Worm (Caenorhabditis elegans) whole organism, young adult: Measurements from ENCODE around the gene W03D2.9.

ENCODE experiments used
- B0035.1 ChIP-seq: sonication (generic microtip); optimal IDR thresholded peaks from 2 replicates; lab custom pipeline; 2016; ENCODE audit warnings: missing genetic modification characterization, mild to moderate bottlenecking, missing compliant biosample characterization, missing genotype, missing genetic modification reagents
- F10E7.11 ChIP-seq: sonication (generic microtip); optimal IDR thresholded peaks from 2 replicates; lab custom pipeline; 2017; ENCODE audit warnings: mild to moderate bottlenecking, missing genetic modification characterization, moderate library complexity, missing compliant biosample characterization
- F23B12.7 ChIP-seq: sonication (generic microtip); optimal IDR thresholded peaks from 2 replicates; lab custom pipeline; 2017; ENCODE audit warnings: missing genetic modification characterization, mild to moderate bottlenecking, missing compliant biosample characterization, antibody characterized with exemption, moderate library complexity; ENCODE audit not compliant: insufficient read depth
- F39B2.1 ChIP-seq: fragments of 200-800 bp; sonication (Bioruptor generic); IDR thresholded peaks from 2 replicates; pipeline ENCODE4 v1.3.6; 2022; ENCODE audit warnings: missing genetic modification reagents, missing genetic modification characterization, missing compliant biosample characterization
- F52B5.7 ChIP-seq: sonication (generic microtip); optimal IDR thresholded peaks from 2 replicates; lab custom pipeline; 2016; ENCODE audit warnings: mild to moderate bottlenecking, missing genetic modification characterization, missing compliant biosample characterization
- F55B11.4 ChIP-seq: sonication (generic microtip); optimal IDR thresholded peaks from 2 replicates; lab custom pipeline; 2016; ENCODE audit warnings: missing compliant biosample characterization, missing genetic modification characterization, borderline replicate concordance; ENCODE audit not compliant: insufficient read depth
- F57C9.4 ChIP-seq: sonication (generic microtip); optimal IDR thresholded peaks from 2 replicates; lab custom pipeline; 2017; ENCODE audit warnings: mild to moderate bottlenecking, missing genetic modification characterization, missing compliant biosample characterization
- K11D2.4 ChIP-seq: fragments of 200-800 bp; sonication (Bioruptor generic); IDR thresholded peaks from 2 replicates; pipeline ENCODE4 v1.3.6; 2022; ENCODE audit warnings: missing genetic modification reagents, missing genetic modification characterization, missing compliant biosample characterization
- ama-1 ChIP-seq, 3 experiments: fragments of 150-350 bp in 1 of 3; sonication (generic microtip) in 2 of 3; optimal IDR thresholded peaks; 2 replicates each; lab custom pipeline; 2014 to 2018; ENCODE audit warnings: missing biosample characterization in 2 of 3, missing genetic modification characterization in 2 of 3, missing genetic modification reagents in 2 of 3
- atf-7 ChIP-seq: sonication (generic microtip); optimal IDR thresholded peaks from 2 replicates; lab custom pipeline; 2017; ENCODE audit warnings: mild to moderate bottlenecking, missing genetic modification characterization, missing compliant biosample characterization
- attf-5 ChIP-seq: fragments of 200-800 bp; sonication (Bioruptor generic); optimal IDR thresholded peaks from 2 replicates; lab custom pipeline; 2018; ENCODE audit warnings: mild to moderate bottlenecking, missing genetic modification characterization, missing compliant biosample characterization
- bed-2 ChIP-seq: fragments of 200-800 bp; sonication (Bioruptor generic); IDR thresholded peaks from 2 replicates; pipeline ENCODE4 v1.3.6; 2022; ENCODE audit warnings: missing genetic modification reagents, missing genetic modification characterization, missing compliant biosample characterization
- cebp-1 ChIP-seq, 2 experiments: fragments of 200-800 bp in 1 of 2; sonication (Bioruptor generic) in 1 of 2; sonication (generic microtip) in 1 of 2; IDR thresholded peaks in 1 of 2; optimal IDR thresholded peaks in 1 of 2; 2 replicates each; pipeline versions ENCODE4 v1.3.6 to Lab custom; 2017 to 2022; ENCODE audit warnings: missing compliant biosample characterization in 2 of 2, missing genetic modification characterization in 2 of 2, mild to moderate bottlenecking in 1 of 2, missing genetic modification reagents in 1 of 2, moderate library complexity in 1 of 2
- cebp-2 ChIP-seq: fragments of 200-800 bp; sonication (Bioruptor generic); IDR thresholded peaks from 2 replicates; pipeline ENCODE4 v1.3.6; 2022; ENCODE audit warnings: missing genetic modification characterization, missing compliant biosample characterization
- ceh-100 ChIP-seq: fragments of 200-800 bp; sonication (Bioruptor generic); IDR thresholded peaks from 2 replicates; pipeline ENCODE4 v1.3.6; 2022; ENCODE audit warnings: missing genetic modification reagents, missing genetic modification characterization, missing compliant biosample characterization
- ceh-58 ChIP-seq: fragments of 200-800 bp; sonication (Bioruptor generic); IDR thresholded peaks from 2 replicates; pipeline ENCODE4 v1.3.6; 2022; ENCODE audit warnings: missing genetic modification characterization, missing compliant biosample characterization
- ceh-79 ChIP-seq: sonication (generic microtip); optimal IDR thresholded peaks from 2 replicates; lab custom pipeline; 2017; ENCODE audit warnings: mild to moderate bottlenecking, missing genetic modification characterization, missing compliant biosample characterization
- die-1 ChIP-seq: sonication (generic microtip); optimal IDR thresholded peaks from 2 replicates; lab custom pipeline; 2016; ENCODE audit warnings: missing genotype, mild to moderate bottlenecking, missing genetic modification characterization, missing compliant biosample characterization
- dox-1 ChIP-seq: fragments of 200-800 bp; sonication (Bioruptor generic); IDR thresholded peaks from 2 replicates; pipeline ENCODE4 v1.3.6; 2022; ENCODE audit warnings: missing genetic modification reagents, missing genetic modification characterization, missing compliant biosample characterization
- egl-18 ChIP-seq: fragments of 200-800 bp; sonication (Bioruptor generic); IDR thresholded peaks from 2 replicates; pipeline ENCODE4 v1.3.6; 2022; ENCODE audit warnings: missing genetic modification reagents, missing genetic modification characterization, missing compliant biosample characterization
- egl-44 ChIP-seq: fragments of 200-800 bp; sonication (Bioruptor generic); IDR thresholded peaks from 2 replicates; pipeline ENCODE4 v1.3.6; 2022; ENCODE audit warnings: missing genetic modification reagents, missing genetic modification characterization, missing compliant biosample characterization
- hmg-1.2 ChIP-seq: fragments of 200-800 bp; sonication (Bioruptor generic); IDR thresholded peaks from 2 replicates; pipeline ENCODE4 v1.3.6; 2022; ENCODE audit warnings: missing genetic modification reagents, missing genetic modification characterization, missing compliant biosample characterization
- hsf-1 ChIP-seq: fragments of 200-800 bp; sonication (Bioruptor generic); IDR thresholded peaks from 2 replicates; pipeline ENCODE4 v1.3.6; 2022; ENCODE audit warnings: missing genetic modification reagents, missing genetic modification characterization, missing compliant biosample characterization
- let-607 ChIP-seq, 2 experiments: fragments of 200-800 bp in 1 of 2; sonication (Bioruptor generic) in 1 of 2; sonication (generic microtip) in 1 of 2; optimal IDR thresholded peaks; 2 replicates each; lab custom pipeline; 2016 to 2018; ENCODE audit warnings: mild to moderate bottlenecking in 2 of 2, missing compliant biosample characterization in 2 of 2, missing genetic modification characterization in 2 of 2, moderate library complexity in 2 of 2, missing genotype in 1 of 2
- lin-40 ChIP-seq: sonication (generic microtip); optimal IDR thresholded peaks from 2 replicates; lab custom pipeline; 2016; ENCODE audit warnings: missing genetic modification characterization, mild to moderate bottlenecking, missing compliant biosample characterization, missing genotype, missing genetic modification reagents
- lin-54 ChIP-seq: fragments of 200-800 bp; sonication (Bioruptor generic); optimal IDR thresholded peaks from 2 replicates; lab custom pipeline; 2018; ENCODE audit warnings: mild to moderate bottlenecking, missing genetic modification characterization, missing compliant biosample characterization
- lsy-27 ChIP-seq: sonication (generic microtip); optimal IDR thresholded peaks from 2 replicates; lab custom pipeline; 2017; ENCODE audit warnings: missing genetic modification characterization, mild to moderate bottlenecking, missing compliant biosample characterization, antibody characterized with exemption, missing genotype, borderline replicate concordance; ENCODE audit not compliant: insufficient read depth
- madf-10 ChIP-seq: sonication (generic microtip); optimal IDR thresholded peaks from 2 replicates; lab custom pipeline; 2016; ENCODE audit warnings: mild to moderate bottlenecking, missing genetic modification characterization, missing compliant biosample characterization
- madf-3 ChIP-seq: fragments of 200-800 bp; sonication (Bioruptor generic); IDR thresholded peaks from 2 replicates; pipeline ENCODE4 v1.3.6; 2022; ENCODE audit warnings: missing genetic modification reagents, missing genetic modification characterization, missing compliant biosample characterization
- madf-6 ChIP-seq: fragments of 200-800 bp; sonication (Bioruptor generic); IDR thresholded peaks from 2 replicates; pipeline ENCODE4 v1.3.6; 2022; ENCODE audit warnings: missing genetic modification reagents, missing genetic modification characterization, missing compliant biosample characterization
- nfya-1 ChIP-seq: sonication (generic microtip); optimal IDR thresholded peaks from 2 replicates; lab custom pipeline; 2017; ENCODE audit warnings: antibody characterized with exemption, missing compliant biosample characterization, missing genetic modification characterization, borderline replicate concordance; ENCODE audit not compliant: insufficient read depth
- nfya-2 ChIP-seq: fragments of 200-800 bp; sonication (Bioruptor generic); IDR thresholded peaks from 2 replicates; pipeline ENCODE4 v1.3.6; 2022; ENCODE audit warnings: missing genetic modification reagents, missing genetic modification characterization, missing compliant biosample characterization
- nfyb-1 ChIP-seq: fragments of 200-800 bp; sonication (Bioruptor generic); IDR thresholded peaks from 2 replicates; pipeline ENCODE4 v1.3.6; 2022; ENCODE audit warnings: missing genetic modification reagents, missing genetic modification characterization, missing compliant biosample characterization
- nhr-27 ChIP-seq: fragments of 200-800 bp; sonication (Bioruptor generic); optimal IDR thresholded peaks from 2 replicates; lab custom pipeline; 2018; ENCODE audit warnings: mild to moderate bottlenecking, missing genetic modification characterization, moderate library complexity, missing compliant biosample characterization
- nhr-90 ChIP-seq: sonication (generic microtip); optimal IDR thresholded peaks from 2 replicates; lab custom pipeline; 2016; ENCODE audit warnings: missing genotype, mild to moderate bottlenecking, missing genetic modification characterization, missing compliant biosample characterization
- rec-8 ChIP-seq, 2 experiments: sonication (generic microtip); optimal IDR thresholded peaks; 2 replicates each; lab custom pipeline; 2016; ENCODE audit warnings: mild to moderate bottlenecking in 2 of 2, missing genetic modification characterization in 2 of 2, missing genetic modification reagents in 2 of 2, missing genotype in 2 of 2, missing biosample characterization in 1 of 2, missing compliant biosample characterization in 1 of 2, moderate library complexity in 1 of 2
- repo-1 ChIP-seq: sonication (generic microtip); optimal IDR thresholded peaks from 2 replicates; lab custom pipeline; 2017; ENCODE audit warnings: mild to moderate bottlenecking, missing genetic modification characterization, missing compliant biosample characterization
- snpc-4 ChIP-seq, 5 experiments: fragments of 150-350 bp in 1 of 5; sonication (generic microtip) in 4 of 5; optimal IDR thresholded peaks; 2 replicates each; lab custom pipeline; 2014 to 2018; ENCODE audit warnings: missing genetic modification characterization in 5 of 5, missing biosample characterization in 3 of 5, antibody characterized with exemption in 2 of 5, mild to moderate bottlenecking in 2 of 5, missing compliant biosample characterization in 2 of 5, missing genotype in 2 of 5, moderate library complexity in 2 of 5, missing genetic modification reagents in 1 of 5
- tlf-1 ChIP-seq: fragments of 200-800 bp; sonication (Bioruptor generic); optimal IDR thresholded peaks from 2 replicates; lab custom pipeline; 2018; ENCODE audit warnings: mild to moderate bottlenecking, missing genetic modification characterization, missing compliant biosample characterization
- unc-62 ChIP-seq: fragments of 150-350 bp; optimal IDR thresholded peaks from 2 replicates; lab custom pipeline; 2014; ENCODE audit warnings: missing biosample characterization, missing genetic modification reagents, missing genetic modification characterization
- zfh-2 ChIP-seq: fragments of 200-800 bp; sonication (Bioruptor generic); conservative IDR thresholded peaks from 2 replicates; pipeline ENCODE4 v1.3.6; 2022; ENCODE audit warnings: missing genetic modification reagents, missing genetic modification characterization, missing compliant biosample characterization
- ztf-22 ChIP-seq: fragments of 200-800 bp; sonication (Bioruptor generic); optimal IDR thresholded peaks from 2 replicates; lab custom pipeline; 2018; ENCODE audit warnings: mild to moderate bottlenecking, missing genetic modification characterization, moderate library complexity, missing compliant biosample characterization
- ztf-28 ChIP-seq: fragments of 200-800 bp; sonication (Bioruptor generic); IDR thresholded peaks from 2 replicates; pipeline ENCODE4 v1.3.6; 2022; ENCODE audit warnings: missing genetic modification reagents, missing genetic modification characterization, missing compliant biosample characterization
- ztf-3 ChIP-seq: fragments of 200-800 bp; sonication (Bioruptor generic); optimal IDR thresholded peaks from 2 replicates; lab custom pipeline; 2018; ENCODE audit warnings: mild to moderate bottlenecking, missing genetic modification characterization, missing compliant biosample characterization

The W03D2.9 gene

DNA sequence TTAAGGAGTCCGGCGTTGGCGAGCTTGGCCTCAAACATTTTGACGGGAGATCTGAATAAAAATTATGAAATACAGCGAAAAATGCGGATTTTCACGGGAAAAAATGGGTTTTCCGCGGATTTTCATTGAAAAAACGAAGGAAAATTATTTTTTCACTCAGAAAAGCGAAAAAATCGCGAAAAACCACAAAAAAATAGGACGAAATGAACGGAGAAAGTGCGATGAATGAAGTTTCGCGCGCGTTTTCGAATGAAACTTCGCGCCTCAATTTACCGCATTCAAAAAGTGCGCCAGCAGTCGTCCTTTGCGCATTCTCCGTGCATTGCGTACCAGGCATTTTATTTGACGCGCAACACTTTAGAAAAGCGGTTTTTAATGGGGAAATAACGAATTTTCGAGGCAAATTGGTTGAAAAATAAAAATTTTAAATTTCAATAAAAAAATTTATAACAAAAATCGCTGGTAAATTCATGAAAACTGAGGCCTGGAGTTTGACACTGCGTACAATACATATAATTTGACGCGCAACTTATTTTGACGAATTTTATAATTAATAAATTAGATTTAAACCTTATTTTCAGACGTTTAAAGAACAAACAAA lies 25.0 kb downstream of the W03D2.9 start, which contains the start of gene pcn-1 (continued):
- peak; percentile 79 for TF ChIP-seq cebp-1 (GFP tag; IDR thresholded peaks at IDR 0.05; lab: Robert Waterston, UW)
- TF ChIP-seq cebp-1 (tag; optimal IDR thresholded peaks at IDR 0.05; lab: Kevin White, UChicago): peak; percentile 93
- TF ChIP-seq egl-44 (GFP tag; lab: Robert Waterston, UW): 0 out of 2 replicates have a peak, but pooled peaks have one; percentile 37
- peak; percentile 82 for TF ChIP-seq ceh-100 (GFP tag; lab: Robert Waterston, UW)
- peak; percentile 41 for TF ChIP-seq ceh-79 (tag; lab: Kevin White, UChicago)
- peak; percentile 75; the same call in 1 of the 2 replicates for TF ChIP-seq zfh-2 (GFP tag; lab: Robert Waterston, UW)
- peak; percentile 85 for TF ChIP-seq B0035.1 (tag; lab: Kevin White, UChicago)
- TF ChIP-seq atf-7 (tag; lab: Kevin White, UChicago): peak; percentile 91
- peak; percentile 80 for TF ChIP-seq egl-18 (GFP tag; lab: Robert Waterston, UW)
- TF ChIP-seq nfyb-1: peak; percentile 96
- peak in 1 of 2 experiments; percentile 9 for TF ChIP-seq rec-8 (tag; optimal IDR thresholded peaks at IDR 0.05; lab: Kevin White, UChicago)
- TF ChIP-seq attf-5 (GFP tag; lab: Kevin White, UChicago): peak; percentile 97
- TF ChIP-seq hsf-1 (GFP tag; lab: Robert Waterston, UW): peak; percentile 91
- TF ChIP-seq cebp-2 (GFP tag; lab: Robert Waterston, UW): no peak
- TF ChIP-seq nhr-27 (tag; lab: Kevin White, UChicago): peak; percentile 2
- no peak for TF ChIP-seq nfya-1 (tag; lab: Kevin White, UChicago)
- peak; percentile 89; the same call in 1 of the 2 replicates for TF ChIP-seq ztf-28 (GFP tag; lab: Robert Waterston, UW)
- TF ChIP-seq dox-1: peak; percentile 98
- TF ChIP-seq snpc-4 (GFP tag; optimal IDR thresholded peaks at IDR 0.05; lab: Kevin White, UChicago): peak; percentile 54
- TF ChIP-seq snpc-4 (tag; optimal IDR thresholded peaks at IDR 0.05; lab: Kevin White, UChicago): peak; percentile 38 to 89 (median 78)
- TF ChIP-seq F10E7.11 (tag; lab: Kevin White, UChicago): peak; percentile 62
- no peak for TF ChIP-seq die-1
- peak; percentile 89 for TF ChIP-seq F57C9.4 (tag; lab: Kevin White, UChicago)
- TF ChIP-seq ama-1 (optimal IDR thresholded peaks at IDR 0.05; lab: Kevin White, UChicago): no peak
- TF ChIP-seq ama-1 (GFP tag; optimal IDR thresholded peaks at IDR 0.05; lab: Kevin White, UChicago): peak in 1 of 2 experiments; percentile 23
- no peak for TF ChIP-seq unc-62 (GFP tag; lab: Kevin White, UChicago)
- TF ChIP-seq F55B11.4 (tag; lab: Kevin White, UChicago): no peak
- TF ChIP-seq let-607 (tag; optimal IDR thresholded peaks at IDR 0.05; lab: Kevin White, UChicago): peak; percentile 76 to 86
- TF ChIP-seq bed-2: peak; percentile 90
- TF ChIP-seq repo-1: peak; percentile 95
- peak; percentile 98 for TF ChIP-seq tlf-1
- TF ChIP-seq ztf-3 (GFP tag; lab: Kevin White, UChicago): peak; percentile 67
- no peak for TF ChIP-seq nfya-2 (GFP tag; lab: Robert Waterston, UW)
- peak; percentile 98 for TF ChIP-seq lin-40 (tag; lab: Kevin White, UChicago)
- peak; percentile 96 for TF ChIP-seq madf-3
- TF ChIP-seq madf-10: peak; percentile 86
- TF ChIP-seq madf-6: peak; percentile 99
- TF ChIP-seq ztf-22 (GFP tag; lab: Kevin White, UChicago): peak; percentile 29
- peak; percentile 85 for TF ChIP-seq hmg-1.2 (GFP tag; lab: Robert Waterston, UW)
- peak; percentile 12 for TF ChIP-seq lsy-27 (tag; lab: Kevin White, UChicago)
- TF ChIP-seq K11D2.4 (GFP tag; lab: Robert Waterston, UW): peak; percentile 93
- TF ChIP-seq ceh-58 (GFP tag; lab: Robert Waterston, UW): no peak
- no peak for TF ChIP-seq nhr-90
- TF ChIP-seq F39B2.1 (GFP tag; lab: Robert Waterston, UW): peak; percentile 65; the same call in 1 of the 2 replicates
- TF ChIP-seq lin-54: peak; percentile 100
- TF ChIP-seq F23B12.7 (tag; lab: Kevin White, UChicago): peak; percentile 76
- TF ChIP-seq F52B5.7 (tag; lab: Kevin White, UChicago): peak; percentile 24
